Worm (Caenorhabditis elegans) whole organism, L4 larva: ENCODE results near the gene T04A11.1.

Source experiments
- fos-1 ChIP-seq: fragments of 150-350 bp; optimal IDR thresholded peaks from 2 replicates; lab custom pipeline; 2014; ENCODE audit warnings: missing biosample characterization, missing genetic modification characterization
- mdl-1 ChIP-seq, 2 experiments: fragments of 150-350 bp in 1 of 2; sonication (generic microtip) in 1 of 2; optimal IDR thresholded peaks; 2 replicates each; lab custom pipeline; 2014 to 2017; ENCODE audit warnings: missing biosample characterization in 2 of 2, missing genetic modification characterization in 2 of 2
- pha-4 ChIP-seq, 2 experiments: fragments of 150-350 bp in 1 of 2; fragments of 200-800 bp in 1 of 2; sonication (Bioruptor generic) in 1 of 2; IDR thresholded peaks in 1 of 2; optimal IDR thresholded peaks in 1 of 2; 2 replicates each; pipeline versions ENCODE4 v1.3.6 to Lab custom; 2014 to 2022; ENCODE audit warnings: missing genetic modification characterization in 2 of 2, missing genetic modification reagents in 2 of 2, missing biosample characterization in 1 of 2, missing compliant biosample characterization in 1 of 2
- unc-130 ChIP-seq: sonication (generic microtip); optimal IDR thresholded peaks from 2 replicates; lab custom pipeline; 2016; ENCODE audit warnings: missing genetic modification reagents, missing genetic modification characterization, missing compliant biosample characterization

DNA sequence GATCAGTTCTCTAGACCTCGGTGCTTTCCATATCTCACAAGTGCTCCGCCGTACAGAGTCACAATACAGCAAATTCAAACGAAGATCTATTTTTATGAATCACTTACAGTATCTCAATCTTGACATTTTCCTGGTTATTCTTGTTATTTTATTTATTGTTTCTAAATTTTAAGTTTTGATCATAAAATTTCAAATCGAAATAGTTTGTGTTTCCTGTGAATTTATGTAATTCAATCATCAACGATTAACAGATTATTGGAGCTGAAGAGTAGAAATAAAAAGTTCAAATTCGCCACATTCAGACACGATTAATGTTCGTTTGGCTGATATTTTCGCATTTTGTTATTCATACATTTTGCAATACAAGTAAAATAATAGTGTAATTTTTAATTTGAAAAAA is 44.5 kb downstream of the T04A11.1 start, which contains the start of gene clec-184:
- TF ChIP-seq pha-4 (GFP tag; IDR thresholded peaks at IDR 0.05; lab: Robert Waterston, UW) (no peak), pha-4 (tag; optimal IDR thresholded peaks at IDR 0.05; lab: Kevin White, UChicago) (no peak), fos-1 (no peak), mdl-1 (tag; optimal IDR thresholded peaks at IDR 0.05; lab: Kevin White, UChicago) (no peak), unc-130 (GFP tag; lab: Kevin White, UChicago) (no peak)
